Worm (Caenorhabditis elegans) whole organism, L2 larva: ENCODE data around the gene srd-16.

Experiments used
- F13H6.1 ChIP-seq: sonication (generic microtip); optimal IDR thresholded peaks from 2 replicates; lab custom pipeline; 2016; ENCODE audit warnings: missing genetic modification characterization, missing compliant biosample characterization
- R02D3.7 ChIP-seq: fragments of 150-350 bp; optimal IDR thresholded peaks from 2 replicates; lab custom pipeline; 2014; ENCODE audit warnings: missing biosample characterization, missing genetic modification characterization
- Y55F3AM.14 ChIP-seq: fragments of 200-800 bp; sonication (Bioruptor generic); optimal IDR thresholded peaks from 2 replicates; lab custom pipeline; 2018; ENCODE audit warnings: mild to moderate bottlenecking, missing genetic modification characterization, missing compliant biosample characterization
- ZK546.5 ChIP-seq: sonication (generic microtip); optimal IDR thresholded peaks from 2 replicates; lab custom pipeline; 2017; ENCODE audit warnings: missing biosample characterization, missing genetic modification characterization
- aly-2 ChIP-seq: fragments of 150-350 bp; optimal IDR thresholded peaks from 2 replicates; lab custom pipeline; 2014; ENCODE audit warnings: missing biosample characterization, missing genetic modification characterization
- ama-1 ChIP-seq: fragments of 150-350 bp; optimal IDR thresholded peaks from 2 replicates; lab custom pipeline; 2018; ENCODE audit warnings: inconsistent platforms
- ceh-16 ChIP-seq: fragments of 150-350 bp; optimal IDR thresholded peaks from 2 replicates; lab custom pipeline; 2014; ENCODE audit warnings: missing biosample characterization, missing genetic modification characterization
- dmd-4 ChIP-seq: sonication (generic microtip); optimal IDR thresholded peaks from 2 replicates; lab custom pipeline; 2017; ENCODE audit warnings: missing biosample characterization, missing genetic modification characterization
- egl-27 ChIP-seq: sonication (generic microtip); optimal IDR thresholded peaks from 3 replicates; lab custom pipeline; 2017; ENCODE audit warnings: missing biosample characterization, missing genetic modification reagents, missing genetic modification characterization
- elt-1 ChIP-seq: fragments of 150-350 bp; optimal IDR thresholded peaks from 2 replicates; lab custom pipeline; 2014; ENCODE audit warnings: missing biosample characterization, missing genetic modification characterization
- elt-3 ChIP-seq: sonication (generic microtip); optimal IDR thresholded peaks from 2 replicates; lab custom pipeline; 2017; ENCODE audit warnings: missing biosample characterization, missing genetic modification characterization
- fos-1 ChIP-seq: fragments of 150-350 bp; optimal IDR thresholded peaks from 2 replicates; lab custom pipeline; 2014; ENCODE audit warnings: missing biosample characterization, missing genetic modification characterization
- gmeb-1 ChIP-seq: fragments of 150-350 bp; optimal IDR thresholded peaks from 2 replicates; lab custom pipeline; 2014; ENCODE audit warnings: missing biosample characterization, missing genetic modification characterization
- lin-13 ChIP-seq: fragments of 150-350 bp; optimal IDR thresholded peaks from 2 replicates; lab custom pipeline; 2014; ENCODE audit warnings: missing biosample characterization, missing genetic modification reagents, missing genetic modification characterization
- lin-39 ChIP-seq: fragments of 150-350 bp; optimal IDR thresholded peaks from 2 replicates; lab custom pipeline; 2014; ENCODE audit warnings: missing biosample characterization, missing genetic modification reagents, missing genetic modification characterization
- mab-5 ChIP-seq: fragments of 150-350 bp; optimal IDR thresholded peaks from 2 replicates; lab custom pipeline; 2014; ENCODE audit warnings: missing biosample characterization, missing genetic modification characterization
- mbf-1 ChIP-seq: sonication (generic microtip); optimal IDR thresholded peaks from 2 replicates; lab custom pipeline; 2017; ENCODE audit warnings: missing biosample characterization, missing genetic modification characterization
- nhr-10 ChIP-seq: sonication (generic microtip); optimal IDR thresholded peaks from 2 replicates; lab custom pipeline; 2017; ENCODE audit warnings: missing biosample characterization, missing genetic modification characterization
- nhr-11 ChIP-seq: fragments of 150-350 bp; optimal IDR thresholded peaks from 2 replicates; lab custom pipeline; 2014; ENCODE audit warnings: missing biosample characterization, missing genetic modification characterization
- nhr-12 ChIP-seq: fragments of 150-350 bp; optimal IDR thresholded peaks from 2 replicates; lab custom pipeline; 2014; ENCODE audit warnings: missing biosample characterization, missing genetic modification characterization
- nhr-129 ChIP-seq: fragments of 150-350 bp; optimal IDR thresholded peaks from 2 replicates; lab custom pipeline; 2014; ENCODE audit warnings: missing biosample characterization, missing genetic modification characterization
- nhr-21 ChIP-seq: fragments of 150-350 bp; optimal IDR thresholded peaks from 2 replicates; lab custom pipeline; 2014; ENCODE audit warnings: missing biosample characterization, missing genetic modification characterization
- nhr-237 ChIP-seq: fragments of 150-350 bp; optimal IDR thresholded peaks from 2 replicates; lab custom pipeline; 2014; ENCODE audit warnings: missing biosample characterization, missing genetic modification characterization
- nhr-6 ChIP-seq: fragments of 150-350 bp; optimal IDR thresholded peaks from 2 replicates; lab custom pipeline; 2014; ENCODE audit warnings: missing biosample characterization, missing genetic modification characterization
- peb-1 ChIP-seq: fragments of 150-350 bp; optimal IDR thresholded peaks from 2 replicates; lab custom pipeline; 2014; ENCODE audit warnings: missing biosample characterization, missing genetic modification characterization
- sem-4 ChIP-seq: fragments of 150-350 bp; optimal IDR thresholded peaks from 2 replicates; lab custom pipeline; 2014; ENCODE audit warnings: missing biosample characterization, missing genetic modification reagents, missing genetic modification characterization
- skn-1 ChIP-seq: sonication (generic microtip); optimal IDR thresholded peaks from 2 replicates; lab custom pipeline; 2017; ENCODE audit warnings: missing biosample characterization, missing genetic modification characterization
- sma-3 ChIP-seq: sonication (generic microtip); optimal IDR thresholded peaks from 2 replicates; lab custom pipeline; 2016; ENCODE audit warnings: missing genetic modification reagents, missing genetic modification characterization, missing compliant biosample characterization
- sma-9 ChIP-seq, 2 experiments: fragments of 150-350 bp in 1 of 2; sonication (generic microtip) in 1 of 2; optimal IDR thresholded peaks; 2 replicates each; lab custom pipeline; 2014 to 2016; ENCODE audit warnings: missing genetic modification characterization in 2 of 2, mild to moderate bottlenecking in 1 of 2, missing biosample characterization in 1 of 2, missing compliant biosample characterization in 1 of 2, missing genetic modification reagents in 1 of 2, moderate library complexity in 1 of 2
- snpc-4 ChIP-seq: fragments of 150-350 bp; optimal IDR thresholded peaks from 2 replicates; lab custom pipeline; 2014; ENCODE audit warnings: missing biosample characterization, missing genetic modification characterization
- unc-39 ChIP-seq: fragments of 150-350 bp; optimal IDR thresholded peaks from 2 replicates; lab custom pipeline; 2014; ENCODE audit warnings: missing biosample characterization, missing genetic modification characterization
- unc-55 ChIP-seq: fragments of 150-350 bp; sonication (generic microtip); optimal IDR thresholded peaks from 3 replicates; lab custom pipeline; 2014; ENCODE audit warnings: missing biosample characterization, missing genetic modification reagents, missing genetic modification characterization
- unc-62 ChIP-seq: fragments of 150-350 bp; optimal IDR thresholded peaks from 2 replicates; lab custom pipeline; 2014; ENCODE audit warnings: missing biosample characterization, missing genetic modification reagents, missing genetic modification characterization
- zag-1 ChIP-seq: fragments of 150-350 bp; optimal IDR thresholded peaks from 2 replicates; lab custom pipeline; 2014; ENCODE audit warnings: missing biosample characterization, missing genetic modification characterization
- ztf-1 ChIP-seq: fragments of 200-800 bp; sonication (Bioruptor generic); conservative IDR thresholded peaks from 2 replicates; pipeline ENCODE4 v1.3.6; 2022; ENCODE audit warnings: missing genetic modification characterization, missing compliant biosample characterization
- ztf-11 ChIP-seq: sonication (generic microtip); optimal IDR thresholded peaks from 2 replicates; lab custom pipeline; 2017; ENCODE audit warnings: missing biosample characterization, missing genetic modification characterization

Gene srd-16

DNA sequence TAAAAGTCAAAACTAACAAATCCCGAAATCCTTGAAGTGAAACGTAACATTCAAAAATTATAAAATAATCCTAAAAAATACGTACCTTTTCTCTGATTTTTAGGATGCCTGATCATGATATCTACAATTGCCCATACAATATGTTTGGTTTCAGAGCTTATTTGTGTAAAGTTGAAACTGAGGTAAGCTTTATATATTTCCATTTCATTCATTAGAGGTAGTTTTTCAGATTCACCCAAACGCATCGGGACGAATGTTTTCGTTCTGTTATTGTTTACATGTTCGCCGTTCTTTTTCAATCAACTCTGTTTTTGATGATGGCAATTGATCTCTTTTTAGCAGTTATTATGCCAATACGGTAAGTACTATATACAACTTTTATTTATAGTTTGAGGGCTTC is 28.2 kb upstream of the srd-16 start:
- TF ChIP-seq fos-1 (tag; lab: Kevin White, UChicago) = no peak
- TF ChIP-seq elt-1 (tag; lab: Kevin White, UChicago) = no peak
- no peak for TF ChIP-seq dmd-4 (tag; lab: Kevin White, UChicago)
- no peak for TF ChIP-seq unc-62 (GFP tag; lab: Kevin White, UChicago)
- TF ChIP-seq Y55F3AM.14 (GFP tag; lab: Kevin White, UChicago) = no peak
- no peak for TF ChIP-seq ztf-1 (GFP tag; lab: Robert Waterston, UW)
- no peak for TF ChIP-seq ceh-16 (tag; lab: Kevin White, UChicago)
- no peak for TF ChIP-seq nhr-10 (tag; lab: Kevin White, UChicago)
- TF ChIP-seq unc-39 (tag; lab: Kevin White, UChicago) = no peak
- no peak for TF ChIP-seq lin-13 (GFP tag; lab: Kevin White, UChicago)
- no peak for TF ChIP-seq nhr-21
- no peak for TF ChIP-seq ZK546.5 (tag; lab: Kevin White, UChicago)
- TF ChIP-seq zag-1 (tag; lab: Kevin White, UChicago) = no peak
- no peak for TF ChIP-seq sem-4 (tag; lab: Kevin White, UChicago)
- TF ChIP-seq aly-2 (tag; lab: Kevin White, UChicago) = no peak
- no peak for TF ChIP-seq nhr-237 (tag; lab: Kevin White, UChicago)
- no peak for TF ChIP-seq ztf-11 (tag; lab: Kevin White, UChicago)
- TF ChIP-seq sma-9 (GFP tag; optimal IDR thresholded peaks at IDR 0.05; lab: Kevin White, UChicago) = no peak
- TF ChIP-seq sma-9 (tag; optimal IDR thresholded peaks at IDR 0.05; lab: Kevin White, UChicago) = no peak
- TF ChIP-seq mab-5 (tag; lab: Kevin White, UChicago) = no peak

DNA sequence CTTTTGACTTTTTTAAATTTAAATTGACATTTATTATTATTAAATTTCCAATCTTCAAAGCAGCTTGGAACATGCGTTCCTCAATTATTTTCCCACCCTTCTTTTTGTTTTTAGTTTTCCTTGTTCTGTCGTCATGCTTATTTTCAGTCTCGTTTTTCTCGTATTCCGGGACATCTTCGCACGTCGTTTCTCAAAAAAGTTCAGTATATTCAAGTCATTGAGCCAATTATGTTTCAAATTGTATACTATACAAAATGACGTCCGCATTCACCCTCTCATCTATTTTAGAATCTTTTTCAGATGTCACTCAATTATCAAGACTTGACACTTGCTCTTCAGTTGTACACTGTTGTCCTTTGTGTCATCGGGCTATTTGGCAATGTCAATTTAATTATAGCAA is 27.5 kb upstream of the srd-16 start, which contains the start of gene srsx-17:
Gene srsx-17 (plus strand): TSS at position 301 of the 400 bp plus-strand sequence.
- TF ChIP-seq fos-1 (tag; lab: Kevin White, UChicago) (no peak), skn-1 (tag; lab: Kevin White, UChicago) (no peak), gmeb-1 (no peak), aly-2 (tag; lab: Kevin White, UChicago) (no peak)
- TF ChIP-seq, all 48 proteins: peak for 0

DNA sequence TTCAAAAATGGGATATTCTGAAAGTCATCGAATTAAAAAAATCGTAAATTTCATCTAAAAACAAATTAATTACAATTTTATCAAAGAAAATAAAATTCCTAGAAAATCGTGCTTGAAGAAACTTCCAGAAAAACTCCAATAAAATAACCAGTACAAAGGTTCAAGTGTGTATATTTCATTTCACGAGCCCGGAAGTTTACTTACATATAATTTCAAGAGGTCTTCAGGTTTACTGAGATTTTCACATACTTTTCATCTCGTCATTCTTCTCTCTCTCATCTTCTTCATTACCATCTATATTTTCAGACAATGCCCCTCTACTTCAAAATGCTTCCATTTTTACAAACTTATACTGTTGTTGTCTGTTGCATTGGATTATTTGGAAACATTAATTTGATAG is 22.4 kb upstream of the srd-16 start, which contains the start of gene srsx-18:
Gene srsx-18 (plus strand): TSS at position 301 of the 400 bp plus-strand sequence.
- TF ChIP-seq unc-62 (GFP tag; lab: Kevin White, UChicago) (no peak), peb-1 (no peak), elt-3 (tag; lab: Kevin White, UChicago) (no peak)

DNA sequence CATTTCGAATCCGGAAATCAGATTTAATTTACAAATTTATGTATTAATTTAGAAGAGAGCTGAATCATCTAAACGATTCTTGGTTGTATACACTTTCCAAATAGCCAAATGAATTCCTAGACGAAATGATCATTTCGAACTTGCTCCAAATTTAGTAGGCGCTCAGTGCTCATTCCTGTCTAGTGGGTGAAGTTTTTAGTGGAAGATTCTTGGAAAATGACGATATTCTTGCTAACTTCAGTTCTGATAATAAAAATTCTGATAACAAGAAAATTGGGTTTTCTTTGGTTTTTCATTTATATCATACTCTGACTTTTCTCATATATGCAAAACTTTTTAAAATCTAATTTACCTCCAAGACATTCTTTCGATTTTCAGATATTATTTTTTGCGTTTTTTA is 21.9 kb upstream of the srd-16 start:
- no peak for TF ChIP-seq sma-3
- TF ChIP-seq nhr-129 (tag; lab: Kevin White, UChicago) = no peak
- TF ChIP-seq unc-62 (GFP tag; lab: Kevin White, UChicago) = no peak
- TF ChIP-seq nhr-11 (tag; lab: Kevin White, UChicago) = no peak
- no peak for TF ChIP-seq nhr-21
- no peak for TF ChIP-seq lin-39 (tag; lab: Kevin White, UChicago)
- TF ChIP-seq aly-2 (tag; lab: Kevin White, UChicago) = no peak
- TF ChIP-seq nhr-6 (tag; lab: Kevin White, UChicago) = no peak
- TF ChIP-seq dmd-4 (tag; lab: Kevin White, UChicago) = no peak
- TF ChIP-seq unc-55 (GFP tag; lab: Kevin White, UChicago) = no peak
- no peak for TF ChIP-seq F13H6.1 (tag; lab: Kevin White, UChicago)
- TF ChIP-seq mbf-1 = no peak
- no peak for TF ChIP-seq ztf-1 (GFP tag; lab: Robert Waterston, UW)
- no peak for TF ChIP-seq egl-27 (tag; lab: Kevin White, UChicago)
- TF ChIP-seq gmeb-1 = no peak

DNA sequence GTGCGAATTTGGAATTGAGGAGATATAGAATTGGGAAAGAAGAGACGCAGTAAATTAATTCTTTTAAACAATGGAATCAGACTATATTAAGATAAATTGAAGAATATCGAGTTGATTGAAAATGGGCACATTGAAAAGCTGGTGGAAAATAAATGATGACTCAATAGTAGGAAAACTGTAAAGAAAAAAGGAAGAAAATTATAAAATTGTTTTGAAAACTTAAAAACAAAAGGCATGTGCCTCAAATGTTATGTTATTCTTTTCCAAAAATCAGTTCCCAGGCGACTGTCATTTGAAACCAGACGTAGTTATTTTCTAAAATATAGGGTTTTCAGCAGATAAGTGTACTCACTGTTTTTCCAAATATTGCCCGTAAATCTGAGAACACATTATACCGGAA is 20.0 kb upstream of the srd-16 start, which contains the start of gene C04E6.12:
Gene C04E6.12 (minus strand): TSS at position 101 of the 400 bp plus-strand sequence.
- TF ChIP-seq zag-1 (tag; lab: Kevin White, UChicago) (no peak), nhr-12 (tag; lab: Kevin White, UChicago) (no peak), lin-13 (GFP tag; lab: Kevin White, UChicago) (no peak), ama-1 (lab: Kevin White, UChicago) (no peak), snpc-4 (tag; lab: Kevin White, UChicago) (no peak), R02D3.7 (tag; lab: Kevin White, UChicago) (no peak), elt-3 (tag; lab: Kevin White, UChicago) (no peak), ztf-1 (GFP tag; lab: Robert Waterston, UW) (no peak)
